Worm (Caenorhabditis elegans) whole organism, late embryonic: Measurements from ENCODE around the gene srx-105.
A peak's percentile ranks its signal among the peaks of the same experiment; 100 is the strongest.

ENCODE experiments used
- C08G9.2 ChIP-seq: sonication (generic microtip); optimal IDR thresholded peaks from 2 replicates; lab custom pipeline; 2016; ENCODE audit warnings: mild to moderate bottlenecking, missing genetic modification characterization, moderate library complexity, missing compliant biosample characterization
- K02D7.2 ChIP-seq: sonication (generic microtip); optimal IDR thresholded peaks from 2 replicates; lab custom pipeline; 2017; ENCODE audit warnings: mild to moderate bottlenecking, missing genetic modification characterization, missing compliant biosample characterization
- K09A11.1 ChIP-seq: sonication (generic microtip); optimal IDR thresholded peaks from 2 replicates; lab custom pipeline; 2017; ENCODE audit warnings: antibody characterized with exemption, mild to moderate bottlenecking, missing genetic modification characterization, missing compliant biosample characterization; ENCODE audit not compliant: insufficient read depth
- Y22D7AL.16 ChIP-seq: sonication (generic microtip); optimal IDR thresholded peaks from 2 replicates; lab custom pipeline; 2016; ENCODE audit warnings: missing genetic modification characterization, missing compliant biosample characterization
- ceh-14 ChIP-seq: sonication (generic microtip); optimal IDR thresholded peaks from 2 replicates; lab custom pipeline; 2016; ENCODE audit warnings: missing genotype, missing genetic modification characterization, missing compliant biosample characterization
- ceh-18 ChIP-seq: sonication (generic microtip); optimal IDR thresholded peaks from 2 replicates; lab custom pipeline; 2016; ENCODE audit warnings: missing genetic modification characterization, missing compliant biosample characterization
- ceh-19 ChIP-seq: fragments of 200-800 bp; sonication (Bioruptor generic); optimal IDR thresholded peaks from 2 replicates; lab custom pipeline; 2018; ENCODE audit warnings: mild to moderate bottlenecking, missing genetic modification characterization, missing compliant biosample characterization
- ceh-22 ChIP-seq: sonication (generic microtip); optimal IDR thresholded peaks from 2 replicates; lab custom pipeline; 2017; ENCODE audit warnings: missing biosample characterization, missing genetic modification characterization
- ceh-30 ChIP-seq: fragments of 150-350 bp; optimal IDR thresholded peaks from 2 replicates; lab custom pipeline; 2014; ENCODE audit warnings: missing biosample characterization, missing genetic modification characterization
- ceh-31 ChIP-seq: sonication (generic microtip); optimal IDR thresholded peaks from 2 replicates; lab custom pipeline; 2016; ENCODE audit warnings: missing genetic modification characterization, missing compliant biosample characterization
- ceh-45 ChIP-seq: fragments of 200-800 bp; sonication (Bioruptor generic); IDR thresholded peaks from 2 replicates; pipeline ENCODE4 v1.3.6; 2022; ENCODE audit warnings: missing genetic modification reagents, missing genetic modification characterization, missing compliant biosample characterization
- ceh-48 ChIP-seq: sonication (generic microtip); optimal IDR thresholded peaks from 2 replicates; lab custom pipeline; 2016; ENCODE audit warnings: missing genetic modification characterization, inconsistent platforms, missing compliant biosample characterization
- dmd-4 ChIP-seq: sonication (generic microtip); optimal IDR thresholded peaks from 2 replicates; lab custom pipeline; 2016; ENCODE audit warnings: borderline replicate concordance, missing genetic modification characterization, missing compliant biosample characterization
- dve-1 ChIP-seq: sonication (generic microtip); optimal IDR thresholded peaks from 2 replicates; lab custom pipeline; 2017; ENCODE audit warnings: antibody characterized with exemption, mild to moderate bottlenecking, missing genetic modification characterization, missing compliant biosample characterization
- elt-4 ChIP-seq: sonication (generic microtip); optimal IDR thresholded peaks from 2 replicates; lab custom pipeline; 2016; ENCODE audit warnings: missing genetic modification characterization, missing compliant biosample characterization
- ets-4 ChIP-seq: sonication (generic microtip); optimal IDR thresholded peaks from 2 replicates; lab custom pipeline; 2016; ENCODE audit warnings: missing genetic modification characterization, missing compliant biosample characterization
- fax-1 ChIP-seq: sonication (generic microtip); optimal IDR thresholded peaks from 2 replicates; lab custom pipeline; 2016; ENCODE audit warnings: missing genotype, missing genetic modification characterization, missing compliant biosample characterization
- fkh-10 ChIP-seq: fragments of 150-350 bp; optimal IDR thresholded peaks from 2 replicates; lab custom pipeline; 2014; ENCODE audit warnings: missing biosample characterization, missing genetic modification reagents, missing genetic modification characterization
- fkh-6 ChIP-seq: sonication (generic microtip); optimal IDR thresholded peaks from 2 replicates; lab custom pipeline; 2016; ENCODE audit warnings: missing genetic modification characterization, missing compliant biosample characterization
- hlh-15 ChIP-seq: sonication (generic microtip); optimal IDR thresholded peaks from 2 replicates; lab custom pipeline; 2016; ENCODE audit warnings: missing genetic modification characterization, missing compliant biosample characterization
- hlh-30 ChIP-seq: sonication (generic microtip); optimal IDR thresholded peaks from 2 replicates; lab custom pipeline; 2017; ENCODE audit warnings: antibody characterized with exemption, missing genetic modification characterization, missing compliant biosample characterization; ENCODE audit not compliant: insufficient read depth
- hlh-6 ChIP-seq: sonication (generic microtip); optimal IDR thresholded peaks from 2 replicates; lab custom pipeline; 2016; ENCODE audit warnings: missing genotype, missing genetic modification characterization, missing compliant biosample characterization
- lim-6 ChIP-seq: sonication (generic microtip); optimal IDR thresholded peaks from 2 replicates; lab custom pipeline; 2016; ENCODE audit warnings: missing genetic modification characterization, missing compliant biosample characterization
- madf-2 ChIP-seq: sonication (generic microtip); optimal IDR thresholded peaks from 2 replicates; lab custom pipeline; 2017; ENCODE audit warnings: missing genetic modification characterization, missing compliant biosample characterization
- nfya-1 ChIP-seq: sonication (generic microtip); optimal IDR thresholded peaks from 2 replicates; lab custom pipeline; 2017; ENCODE audit warnings: missing genetic modification characterization, mild to moderate bottlenecking, missing compliant biosample characterization, antibody characterized with exemption, moderate library complexity
- nhr-232 ChIP-seq: sonication (generic microtip); optimal IDR thresholded peaks from 2 replicates; lab custom pipeline; 2016; ENCODE audit warnings: missing genetic modification characterization, missing compliant biosample characterization
- pag-3 ChIP-seq: sonication (generic microtip); optimal IDR thresholded peaks from 2 replicates; lab custom pipeline; 2016; ENCODE audit warnings: missing compliant biosample characterization, missing genetic modification characterization, borderline replicate concordance
- pat-9 ChIP-seq: fragments of 200-800 bp; sonication (Bioruptor generic); optimal IDR thresholded peaks from 2 replicates; lab custom pipeline; 2018; ENCODE audit warnings: mild to moderate bottlenecking, missing genetic modification characterization, moderate library complexity, missing compliant biosample characterization
- pax-1 ChIP-seq: fragments of 150-350 bp; optimal IDR thresholded peaks from 2 replicates; lab custom pipeline; 2014; ENCODE audit warnings: missing biosample characterization, missing genetic modification characterization
- pha-4 ChIP-seq: fragments of 150-350 bp; optimal IDR thresholded peaks from 2 replicates; lab custom pipeline; 2018; ENCODE audit warnings: missing biosample characterization, missing genetic modification reagents, missing genetic modification characterization
- ref-2 ChIP-seq: sonication (generic microtip); optimal IDR thresholded peaks from 2 replicates; lab custom pipeline; 2016; ENCODE audit warnings: missing genetic modification characterization, missing compliant biosample characterization
- sox-4 ChIP-seq: sonication (generic microtip); optimal IDR thresholded peaks from 2 replicates; lab custom pipeline; 2017; ENCODE audit warnings: mild to moderate bottlenecking, missing genetic modification characterization, inconsistent platforms, missing compliant biosample characterization
- tbx-2 ChIP-seq: sonication (generic microtip); optimal IDR thresholded peaks from 2 replicates; lab custom pipeline; 2016; ENCODE audit warnings: missing genetic modification characterization, missing compliant biosample characterization
- tbx-7 ChIP-seq: sonication (generic microtip); optimal IDR thresholded peaks from 2 replicates; lab custom pipeline; 2016; ENCODE audit warnings: missing genotype, missing genetic modification characterization, missing compliant biosample characterization
- ttx-3 ChIP-seq: sonication (generic microtip); optimal IDR thresholded peaks from 2 replicates; lab custom pipeline; 2016; ENCODE audit warnings: missing genetic modification reagents, missing genetic modification characterization, missing compliant biosample characterization
- unc-42 ChIP-seq: sonication (generic microtip); optimal IDR thresholded peaks from 2 replicates; lab custom pipeline; 2016; ENCODE audit warnings: missing genotype, missing genetic modification characterization, missing compliant biosample characterization
- unc-55 ChIP-seq: sonication (generic microtip); optimal IDR thresholded peaks from 2 replicates; lab custom pipeline; 2017; ENCODE audit warnings: missing biosample characterization, missing genetic modification reagents, missing genetic modification characterization
- unc-86 ChIP-seq: sonication (generic microtip); optimal IDR thresholded peaks from 2 replicates; lab custom pipeline; 2016; ENCODE audit warnings: missing genetic modification characterization, missing compliant biosample characterization

The srx-105 gene

DNA sequence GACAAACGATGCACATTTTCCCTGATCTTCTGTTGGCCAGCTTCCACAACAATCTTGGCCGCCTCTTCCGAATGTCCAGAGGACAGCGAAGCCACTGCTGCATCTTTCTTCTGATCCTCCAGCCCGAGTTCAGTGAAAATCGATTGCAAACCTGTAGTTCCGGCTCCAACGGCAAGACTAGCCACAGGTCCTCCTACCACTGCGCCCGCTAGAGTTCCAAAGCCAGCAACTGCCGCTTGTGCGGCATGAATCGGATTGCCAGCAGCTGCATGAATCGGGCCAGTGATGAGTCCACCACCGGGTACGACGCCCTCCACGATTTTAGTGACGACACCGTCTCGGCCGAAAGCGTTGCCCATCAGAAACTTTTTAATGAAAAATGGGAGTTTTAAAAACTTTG is 12.9 kb downstream of the srx-105 start, which contains the start of gene ifas-1:
Gene ifas-1 (minus strand): TSS at position 387 of the 400 bp plus-strand sequence.
- TF ChIP-seq Y22D7AL.16 (tag; lab: Kevin White, UChicago) (no peak), madf-2 (tag; lab: Kevin White, UChicago) (no peak), pat-9 (tag; lab: Kevin White, UChicago) (no peak), ceh-31 (no peak), dmd-4 (tag; lab: Kevin White, UChicago) (no peak), ets-4 (tag; lab: Kevin White, UChicago) (no peak), sox-4 (tag; lab: Kevin White, UChicago) (no peak), tbx-2 (tag; lab: Kevin White, UChicago) (no peak), K09A11.1 (tag; lab: Kevin White, UChicago) (no peak), ceh-22 (no peak), pha-4 (tag; lab: Kevin White, UChicago) (no peak), K02D7.2 (tag; lab: Kevin White, UChicago) (no peak), ttx-3 (no peak), tbx-7 (tag; lab: Kevin White, UChicago) (no peak), C08G9.2 (tag; lab: Kevin White, UChicago) (no peak), pax-1 (tag; lab: Kevin White, UChicago) (no peak), lim-6 (no peak), ref-2 (tag; lab: Kevin White, UChicago) (no peak), elt-4 (tag; lab: Kevin White, UChicago) (no peak), ceh-30 (tag; lab: Kevin White, UChicago) (no peak)

DNA sequence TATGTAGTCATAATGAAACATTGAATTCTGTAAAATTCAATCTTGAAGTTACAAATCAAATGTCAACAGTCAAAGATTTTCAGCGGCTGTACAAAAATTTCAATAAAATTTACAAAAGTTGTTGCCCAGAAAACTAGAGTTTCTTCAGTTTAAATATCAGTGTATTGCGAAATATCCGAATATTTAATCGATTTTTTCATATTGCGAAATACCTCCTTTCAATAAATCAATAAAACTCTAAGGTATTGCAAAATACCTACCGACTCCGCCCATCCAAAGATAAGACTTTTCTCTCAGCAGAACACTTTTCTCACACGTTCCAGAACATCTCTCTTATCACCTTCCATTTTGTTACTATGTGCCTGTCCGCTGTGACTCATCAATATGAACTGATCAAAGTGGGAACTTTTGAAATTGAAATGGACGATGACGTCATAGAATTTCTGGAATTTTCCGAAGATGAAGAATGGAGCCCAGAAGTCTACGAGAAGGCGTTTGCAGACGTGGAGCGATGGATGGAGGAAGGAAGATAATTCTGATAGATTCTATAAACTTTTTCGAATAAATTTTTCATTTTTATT is 16.6 kb downstream of the srx-105 start:
- TF ChIP-seq C08G9.2 (tag; lab: Kevin White, UChicago) (no peak), K09A11.1 (tag; lab: Kevin White, UChicago) (no peak), ref-2 (tag; lab: Kevin White, UChicago) (no peak), hlh-15 (tag; lab: Kevin White, UChicago) (no peak), ceh-19 (GFP tag; lab: Kevin White, UChicago) (no peak), pat-9 (tag; lab: Kevin White, UChicago) (no peak), fkh-6 (no peak)

DNA sequence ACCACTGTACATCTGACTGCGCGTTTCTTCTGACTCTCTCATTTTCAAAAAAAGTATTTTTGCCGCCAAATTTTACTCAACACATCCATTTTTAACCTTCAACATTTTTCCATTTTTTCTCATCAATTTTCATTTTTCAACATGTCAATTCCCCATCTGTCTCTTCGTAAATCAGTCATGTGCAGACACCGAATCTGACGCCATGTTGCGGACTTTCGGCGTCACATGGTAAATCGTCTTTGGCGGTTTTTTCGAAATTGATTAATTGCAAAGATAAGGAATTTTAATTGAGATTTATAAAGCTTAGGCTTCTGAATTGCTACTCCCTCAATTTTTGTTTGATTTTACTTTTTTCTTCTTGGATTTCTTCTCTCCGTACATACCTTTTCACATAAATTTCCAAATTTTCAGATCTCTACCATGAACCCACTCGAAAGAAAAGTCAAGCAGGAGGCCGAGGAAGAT is 18.4 kb downstream of the srx-105 start, which contains the start of gene F19B10.1:
Gene F19B10.1 (plus strand): TSS at position 415 of the 465 bp plus-strand sequence.
- TF ChIP-seq hlh-30 (tag; lab: Kevin White, UChicago) (peak; percentile 94), unc-55 (GFP tag; lab: Kevin White, UChicago) (peak; percentile 62), unc-42 (tag; lab: Kevin White, UChicago) (peak; percentile 14), nhr-232 (tag; lab: Kevin White, UChicago) (no peak), ceh-18 (tag; lab: Kevin White, UChicago) (peak; percentile 11), nfya-1 (tag; lab: Kevin White, UChicago) (peak; percentile 39), pag-3 (no peak)

DNA sequence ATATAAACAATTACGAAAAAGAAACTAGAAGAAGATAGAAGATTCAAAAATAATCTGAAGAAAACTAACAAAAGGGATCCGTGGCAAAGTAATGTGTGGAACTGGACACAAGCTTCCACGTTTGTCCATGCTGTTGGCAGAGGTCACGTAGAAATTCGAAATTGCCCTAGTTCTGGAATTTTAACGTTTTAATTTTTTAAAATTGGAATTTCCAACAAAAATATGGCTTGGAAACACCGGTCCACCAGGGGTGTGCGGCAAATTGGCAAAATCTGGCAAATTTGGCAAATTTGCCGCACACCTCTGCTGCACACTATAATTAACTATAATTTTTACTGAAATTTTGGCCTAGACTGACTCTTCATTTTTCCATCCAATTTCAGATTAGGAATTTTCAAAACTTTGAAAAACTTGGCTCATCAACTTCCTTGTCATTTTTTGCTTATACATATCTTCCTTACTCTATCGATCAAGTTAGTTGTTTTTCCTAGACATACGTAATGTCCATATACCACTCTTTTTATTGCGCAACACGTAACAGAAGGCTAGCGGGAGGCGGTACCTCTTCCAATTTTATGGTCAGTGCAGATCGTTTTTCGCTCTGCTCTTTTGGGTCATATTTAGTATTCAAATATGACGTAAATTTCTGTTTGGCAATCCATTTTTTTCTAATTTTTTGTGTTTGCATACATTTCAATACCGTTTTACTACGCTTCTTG is 19.7 kb downstream of the srx-105 start, which contains the start of gene F19B10.10:
Gene F19B10.10 (minus strand): TSS at position 51 of the 719 bp plus-strand sequence.
- TF ChIP-seq fkh-10 (GFP tag; lab: Kevin White, UChicago) (no peak), dve-1 (tag; lab: Kevin White, UChicago) (no peak), tbx-7 (tag; lab: Kevin White, UChicago) (no peak), hlh-6 (tag; lab: Kevin White, UChicago) (no peak), ceh-14 (tag; lab: Kevin White, UChicago) (no peak), ceh-45 (no peak), ttx-3 (no peak), Y22D7AL.16 (tag; lab: Kevin White, UChicago) (no peak), fkh-6 (no peak), fax-1 (tag; lab: Kevin White, UChicago) (no peak), ceh-48 (tag; lab: Kevin White, UChicago) (no peak), unc-86 (no peak), K02D7.2 (tag; lab: Kevin White, UChicago) (no peak), ref-2 (tag; lab: Kevin White, UChicago) (no peak), hlh-15 (tag; lab: Kevin White, UChicago) (no peak)
